Worm (Caenorhabditis elegans): ENCODE results near the gene mrpl-36.

- no peak for TF ChIP-seq unc-62 (GFP tag; optimal IDR thresholded peaks at IDR 0.05)
- no peak for TF ChIP-seq sptf-1 (tag; optimal IDR thresholded peaks at IDR 0.05)
- TF ChIP-seq drap-1 (GFP tag; optimal IDR thresholded peaks at IDR 0.05), result no peak
- peak; percentile 14 for TF ChIP-seq mep-1 (tag; optimal IDR thresholded peaks at IDR 0.05)
- TF ChIP-seq lin-13 (tag; optimal IDR thresholded peaks at IDR 0.05), result no peak
- no peak for TF ChIP-seq blmp-1 (tag; optimal IDR thresholded peaks at IDR 0.05)
- TF ChIP-seq ces-1 (GFP tag; optimal IDR thresholded peaks at IDR 0.05), result peak; percentile 13
- TF ChIP-seq snpc-4 (tag; optimal IDR thresholded peaks at IDR 0.05), result no peak
- TF ChIP-seq elt-1 (tag; optimal IDR thresholded peaks at IDR 0.05; ENCODE audit: borderline replicate concordance, insufficient read depth), result no peak
Measured at ce11 chrIII:9848083-9848482, at the start of gene mrpl-36.

All from whole organism, mixed stage, embryonic.